Fruit fly (Drosophila melanogaster): ENCODE data around the gene CG13028.
"Not testable (repeated sequence)": the region's sequence is repeated elsewhere in the genome, so short reads cannot be mapped to it uniquely, and the experiment has no call there.

Gene CG13028

DNA sequence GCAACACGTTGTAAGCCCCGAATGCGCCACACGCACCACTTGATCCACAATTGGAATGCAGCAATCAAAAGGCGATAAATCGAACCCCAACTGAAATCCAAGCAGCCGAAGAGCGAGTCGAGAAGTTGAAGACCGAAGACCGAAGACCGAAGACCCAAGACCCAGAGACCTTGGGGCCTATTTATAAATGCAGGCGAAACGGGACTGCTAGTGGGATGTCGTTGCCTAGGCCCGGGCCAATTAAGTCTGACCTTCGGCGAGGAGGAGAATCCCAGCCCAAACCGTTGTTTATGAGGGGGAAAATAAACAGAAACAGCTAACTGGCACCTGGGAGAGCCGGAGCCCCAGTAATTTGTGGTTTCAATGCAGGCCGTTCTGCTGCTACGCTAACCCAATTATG is 13.6 kb downstream of the CG13028 start:
- TF ChIP-seq ttk (optimal IDR thresholded peaks at IDR 0.05): no peak

DNA sequence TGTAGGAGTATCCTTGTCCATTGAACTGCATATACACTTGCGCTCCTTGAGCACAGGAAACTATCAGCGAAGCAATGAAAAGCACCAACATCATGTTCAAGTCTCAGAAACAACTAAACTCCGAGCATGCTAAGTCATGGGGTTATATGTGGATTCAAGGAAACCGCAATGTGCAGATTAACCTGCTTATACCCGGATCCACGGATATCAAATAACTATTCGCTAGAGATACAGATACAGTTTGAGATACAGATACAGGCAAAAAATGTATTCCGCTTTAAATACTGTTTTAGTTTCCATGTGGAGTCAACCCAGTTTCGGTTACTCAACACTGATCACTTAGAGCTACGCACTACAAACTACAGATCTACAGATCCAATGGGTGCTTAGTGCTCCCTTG is 15.8 kb downstream of the CG13028 start, which contains the start of gene CG13022:
TSS of gene CG13022 (minus strand) at position 101 of the 400 bp plus-strand sequence.
- TF ChIP-seq Myc (optimal IDR thresholded peaks at IDR 0.05) (no peak), Sin3A (optimal IDR thresholded peaks at IDR 0.05) (no peak), h (optimal IDR thresholded peaks at IDR 0.05) (no peak), insv (optimal IDR thresholded peaks at IDR 0.05) (no peak), ttk (optimal IDR thresholded peaks at IDR 0.05) (no peak), psq (optimal IDR thresholded peaks at IDR 0.05) (no peak)

DNA sequence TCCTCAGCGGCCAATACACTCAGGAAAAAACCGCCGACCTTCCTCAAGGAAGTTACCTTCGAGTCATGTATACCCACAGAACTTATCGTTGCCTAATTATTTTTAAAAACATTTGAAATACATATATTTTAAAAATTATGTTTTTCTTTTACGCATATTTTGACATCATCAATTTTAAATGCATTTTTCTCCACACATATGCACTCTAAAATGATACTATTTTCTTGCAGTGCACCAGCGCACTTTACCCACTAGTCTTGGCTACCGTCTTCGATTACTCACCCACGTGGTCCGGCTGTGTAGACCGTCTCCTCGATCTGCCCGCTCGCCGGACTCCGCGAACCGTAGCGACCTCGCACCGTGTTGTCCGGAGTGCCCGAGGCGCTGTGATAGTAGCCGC is 18.3 kb downstream of the CG13028 start:
- TF ChIP-seq insv (optimal IDR thresholded peaks at IDR 0.05): no peak
- TF ChIP-seq Sin3A (optimal IDR thresholded peaks at IDR 0.05): no peak
- TF ChIP-seq h (optimal IDR thresholded peaks at IDR 0.05): no peak
- TF ChIP-seq psq (optimal IDR thresholded peaks at IDR 0.05): no peak
- no peak for TF ChIP-seq ttk (optimal IDR thresholded peaks at IDR 0.05)
- TF ChIP-seq Myc (optimal IDR thresholded peaks at IDR 0.05): no peak

DNA sequence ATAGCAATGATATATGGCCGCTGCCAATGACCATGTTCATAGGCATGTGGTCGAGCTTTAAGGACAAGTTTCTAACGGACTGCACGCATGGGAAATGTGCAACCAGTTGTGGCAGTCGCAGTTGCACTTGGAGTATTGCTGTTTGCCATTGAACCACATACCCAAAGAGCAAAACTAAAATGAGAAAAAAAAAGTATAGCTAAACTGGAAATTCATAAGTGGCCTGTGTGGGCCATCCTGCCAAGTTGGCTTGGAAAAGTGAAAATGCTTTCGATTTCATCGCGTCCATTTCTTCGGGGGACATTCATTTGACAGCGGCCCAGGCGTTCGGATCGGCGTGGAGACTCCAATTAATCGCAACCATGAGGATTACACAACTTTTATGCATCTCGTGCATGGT is 21.0 kb downstream of the CG13028 start, which contains the start of gene Obp73a:
TSS of gene Obp73a (plus strand) at position 301 of the 400 bp plus-strand sequence.
- TF ChIP-seq Sin3A (optimal IDR thresholded peaks at IDR 0.05) (no peak), ttk (optimal IDR thresholded peaks at IDR 0.05) (no peak), h (optimal IDR thresholded peaks at IDR 0.05) (no peak)

DNA sequence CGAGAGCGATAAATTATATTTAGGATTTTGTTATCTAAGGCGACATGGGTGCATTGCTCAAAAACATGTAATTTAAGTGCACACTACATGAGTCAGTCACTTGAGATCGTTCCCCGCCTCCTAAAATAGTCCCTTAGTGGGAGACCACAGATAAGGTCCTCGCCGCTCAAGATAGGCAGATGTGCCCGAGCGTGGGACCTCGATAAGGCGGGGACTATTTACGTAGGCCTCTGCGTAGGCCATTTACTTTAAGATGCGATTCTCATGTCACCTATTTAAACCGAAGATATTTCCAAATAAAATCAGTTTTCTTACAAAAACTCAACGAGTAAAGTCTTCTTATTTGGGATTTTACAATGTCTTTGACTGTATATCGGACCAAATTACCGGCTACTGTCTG is 31.5 kb downstream of the CG13028 start, which contains the start of gene Ogdh:
TSS of gene Ogdh (plus strand) at position 301 of the 400 bp plus-strand sequence.
- not testable (repeated sequence) for TF ChIP-seq psq, insv, ttk (optimal IDR thresholded peaks at IDR 0.05)

DNA sequence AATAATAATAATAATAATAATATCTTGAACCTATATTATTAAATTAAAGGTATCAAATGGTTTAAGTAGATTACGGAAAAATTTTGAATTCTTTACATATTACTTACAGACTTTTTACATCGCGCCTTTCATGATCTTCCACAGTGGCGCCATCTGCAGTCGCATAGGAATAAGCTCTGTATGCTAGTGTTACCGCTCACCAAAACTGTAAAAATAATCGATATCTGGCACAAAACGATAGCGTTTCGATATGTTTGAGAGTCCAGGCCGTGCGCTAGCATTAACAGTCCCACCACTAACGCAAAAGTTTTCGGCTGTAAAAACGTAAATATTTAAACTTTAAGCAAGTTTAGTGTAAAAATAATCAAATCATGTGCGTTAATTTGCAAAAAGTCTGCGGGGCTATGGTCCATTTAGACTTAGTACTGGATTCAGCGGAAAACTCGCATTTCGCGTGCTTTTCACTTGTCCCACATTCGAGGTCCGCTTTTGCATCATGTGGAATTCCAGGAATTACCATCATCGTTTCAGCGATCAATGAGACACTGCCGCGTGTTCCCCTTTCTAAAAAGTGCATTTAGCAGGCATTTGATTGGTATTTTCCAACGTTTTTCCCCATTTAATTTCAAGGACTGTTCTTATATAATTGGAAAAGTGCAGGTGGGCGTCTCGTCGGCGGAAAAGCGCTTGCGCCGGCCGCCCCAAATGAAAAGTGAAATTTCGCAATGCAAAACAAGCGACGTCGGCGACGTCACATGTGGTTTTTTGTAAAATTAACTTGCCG is 32.4 kb downstream of the CG13028 start:
- TF ChIP-seq ttk (optimal IDR thresholded peaks at IDR 0.05) (no peak), insv (optimal IDR thresholded peaks at IDR 0.05) (no peak)

DNA sequence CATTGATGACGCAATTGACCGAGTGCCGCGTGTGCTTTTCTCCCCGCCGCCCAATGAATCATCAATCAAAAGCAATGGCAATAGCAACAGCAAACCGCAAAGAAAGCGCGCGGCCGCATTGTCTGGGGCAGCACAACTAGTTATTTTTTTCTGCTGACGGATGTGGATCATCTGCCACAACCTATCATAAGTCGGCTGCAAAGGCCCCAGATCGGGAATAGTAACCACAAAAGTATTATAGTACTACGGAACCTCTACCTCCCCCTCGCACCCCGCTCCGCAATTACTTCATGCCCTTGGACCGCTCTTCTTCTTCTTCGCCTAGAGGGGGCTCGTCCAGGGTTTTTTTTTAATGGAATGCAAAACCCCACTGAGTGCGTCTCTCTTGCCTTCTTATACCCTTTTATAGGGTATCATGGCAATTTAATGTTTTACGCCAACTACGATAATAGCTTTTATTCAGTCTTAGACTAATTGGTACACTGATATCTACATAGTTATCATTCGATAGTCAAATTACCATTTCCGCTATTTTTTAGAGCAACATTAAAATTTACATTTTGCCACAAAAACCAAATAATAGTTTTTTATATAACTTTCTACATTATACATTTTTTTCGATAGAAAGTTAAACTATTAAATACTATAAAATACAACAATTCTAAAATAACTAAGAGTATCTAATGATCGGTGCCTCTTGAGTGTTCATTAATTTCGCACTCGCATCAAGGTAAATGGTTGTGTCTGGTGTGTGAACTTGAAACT is 33.1 kb downstream of the CG13028 start:
- TF ChIP-seq psq (optimal IDR thresholded peaks at IDR 0.05): no peak
- TF ChIP-seq ttk (optimal IDR thresholded peaks at IDR 0.05): no peak
- TF ChIP-seq Myc (optimal IDR thresholded peaks at IDR 0.05): no peak
- TF ChIP-seq insv (optimal IDR thresholded peaks at IDR 0.05): no peak
- TF ChIP-seq h (optimal IDR thresholded peaks at IDR 0.05): no peak
- no peak for TF ChIP-seq Sin3A (optimal IDR thresholded peaks at IDR 0.05)

DNA sequence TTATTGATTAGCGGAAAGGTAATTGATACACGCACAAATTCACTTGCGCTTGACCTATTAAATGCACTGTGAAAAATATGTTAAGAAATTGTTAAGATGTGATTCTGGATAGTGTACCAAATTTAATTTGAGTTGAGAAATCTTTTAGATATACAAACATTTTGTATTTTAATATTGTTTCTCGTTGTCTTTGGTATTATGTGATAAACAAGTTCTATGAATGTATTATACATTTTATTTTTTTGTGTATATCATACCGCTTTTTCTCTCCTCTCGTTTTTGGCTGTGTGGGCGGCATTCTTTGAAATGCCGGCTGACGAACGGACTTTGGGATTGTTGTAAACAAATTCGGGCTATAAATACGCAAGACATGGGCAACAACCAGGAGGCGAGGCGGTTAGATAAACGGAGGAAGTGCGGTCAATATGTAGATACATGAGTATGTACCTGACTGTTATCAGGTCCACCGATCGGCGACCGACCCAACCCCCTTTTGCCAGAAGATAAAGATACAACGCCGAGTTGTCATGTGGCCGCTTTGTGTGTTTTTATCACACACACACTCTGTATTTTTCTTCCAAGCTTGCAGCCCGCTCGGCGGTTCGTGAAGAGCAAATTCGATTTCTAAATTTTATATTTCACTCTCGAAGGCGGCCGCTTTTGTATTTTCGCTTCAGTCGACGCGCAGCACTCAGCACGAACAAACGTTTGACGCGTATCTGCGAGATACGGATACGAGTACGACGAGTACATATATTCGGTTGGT is 33.9 kb downstream of the CG13028 start:
- no peak for TF ChIP-seq insv (optimal IDR thresholded peaks at IDR 0.05)
- TF ChIP-seq h (optimal IDR thresholded peaks at IDR 0.05): no peak
- no peak for TF ChIP-seq Sin3A (optimal IDR thresholded peaks at IDR 0.05)
- TF ChIP-seq Myc (optimal IDR thresholded peaks at IDR 0.05): no peak
- no peak for TF ChIP-seq psq (optimal IDR thresholded peaks at IDR 0.05)
- TF ChIP-seq ttk (optimal IDR thresholded peaks at IDR 0.05): no peak

DNA sequence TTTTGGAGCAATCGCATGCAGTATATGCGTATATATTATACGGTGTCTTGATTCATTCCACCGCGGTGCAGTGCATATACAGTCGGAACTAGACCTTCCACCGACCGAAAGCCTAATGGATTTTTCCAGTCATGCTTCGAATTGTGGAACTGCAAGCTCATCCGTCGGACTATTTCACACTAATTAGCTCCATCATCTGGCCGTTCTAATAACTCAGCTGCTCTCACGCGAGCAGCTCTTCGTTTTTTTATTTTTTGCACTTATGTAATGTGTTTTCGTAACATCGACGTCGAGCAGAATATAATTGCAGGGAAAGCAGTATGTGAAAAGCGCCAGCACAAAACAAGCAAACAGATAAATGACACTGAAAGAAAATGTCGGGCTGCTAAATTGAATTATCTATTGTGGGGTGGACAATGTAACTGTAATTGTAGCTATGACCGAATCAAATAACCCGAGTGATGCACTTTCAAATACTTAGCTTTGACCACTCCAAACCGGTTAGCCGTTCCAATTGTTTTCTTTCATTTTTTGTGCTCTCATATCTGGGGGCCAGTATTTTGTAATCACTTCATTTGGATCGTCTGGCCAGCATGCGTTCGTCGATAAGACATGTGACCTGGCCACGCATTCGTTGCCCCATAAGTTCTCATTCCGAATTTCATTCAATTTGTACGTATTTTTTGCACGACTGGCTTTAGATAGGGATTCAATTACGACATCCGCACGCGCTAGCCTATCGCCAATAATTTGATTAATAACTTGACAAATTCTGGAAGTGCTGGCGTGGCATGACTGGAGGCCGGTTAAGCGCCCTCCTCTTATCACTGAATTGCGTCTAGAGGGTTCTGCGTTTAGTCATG is 34.7 kb downstream of the CG13028 start, which contains the start of gene Cpr73D:
TSS of gene Cpr73D (minus strand) at position 156 of the 863 bp plus-strand sequence.
- TF ChIP-seq psq (optimal IDR thresholded peaks at IDR 0.05) (no peak), h (optimal IDR thresholded peaks at IDR 0.05) (no peak)

DNA sequence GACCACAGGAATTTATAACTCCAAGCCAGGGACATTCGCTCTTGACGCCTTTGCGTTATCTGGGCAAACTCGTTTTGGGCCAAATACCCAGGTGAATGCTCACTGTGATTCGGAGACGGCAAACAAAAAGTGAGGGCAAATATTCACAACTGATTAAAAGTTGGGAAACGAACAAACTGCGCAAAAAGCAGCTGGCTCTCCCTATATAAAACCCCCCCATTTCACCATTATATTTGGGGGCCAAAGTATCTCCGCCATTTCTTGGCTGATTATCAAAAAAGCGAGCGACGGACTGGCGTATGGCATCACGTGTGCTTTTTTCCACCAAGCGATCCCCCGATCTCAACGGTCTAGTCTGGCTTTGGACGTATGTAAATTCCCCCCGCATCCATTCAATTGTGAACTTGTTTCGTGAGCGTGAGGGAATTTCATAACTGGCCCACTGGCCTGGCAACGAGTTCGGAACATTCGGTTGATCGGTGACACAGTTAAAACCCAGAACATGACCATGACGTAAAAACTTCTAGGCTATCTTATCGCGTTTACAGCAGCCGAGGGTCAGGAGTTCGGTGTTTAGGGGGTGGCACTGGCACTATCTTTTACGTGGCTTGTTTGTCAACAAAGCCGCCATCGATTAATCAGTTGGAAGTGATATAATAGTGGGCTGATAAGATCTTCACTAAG is 35.5 kb downstream of the CG13028 start:
- TF ChIP-seq Myc (optimal IDR thresholded peaks at IDR 0.05): no peak
- TF ChIP-seq Sin3A (optimal IDR thresholded peaks at IDR 0.05): no peak
- no peak for TF ChIP-seq insv (optimal IDR thresholded peaks at IDR 0.05)
- no peak for TF ChIP-seq psq (optimal IDR thresholded peaks at IDR 0.05)
- TF ChIP-seq ttk (optimal IDR thresholded peaks at IDR 0.05): no peak
- no peak for TF ChIP-seq h (optimal IDR thresholded peaks at IDR 0.05)

DNA sequence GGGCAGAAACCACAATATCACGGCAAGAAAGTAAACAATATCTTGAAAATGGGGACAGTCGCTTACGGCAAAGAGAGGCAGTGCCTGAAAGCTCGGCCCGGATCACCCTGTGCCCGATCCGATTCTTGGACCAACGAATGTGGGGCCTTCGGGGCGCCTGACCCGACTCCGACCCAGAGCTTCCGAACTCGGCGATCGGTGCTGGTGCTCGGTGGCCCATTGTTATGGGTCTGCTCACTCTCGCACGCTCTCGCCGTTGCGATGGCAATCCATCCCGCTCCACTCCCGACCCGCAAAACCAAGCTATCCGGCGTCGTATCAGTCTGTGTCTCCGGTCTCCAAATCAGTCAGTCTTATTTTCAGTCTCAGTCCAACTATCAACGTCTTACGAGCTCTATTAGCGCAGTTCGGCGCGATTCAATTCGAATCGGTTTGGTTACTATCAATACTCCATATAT is 46.6 kb downstream of the CG13028 start, which contains the start of gene Exn:
TSS of gene Exn (plus strand) at position 362 of the 458 bp plus-strand sequence.
- TF ChIP-seq psq (optimal IDR thresholded peaks at IDR 0.05) (no peak), ttk (optimal IDR thresholded peaks at IDR 0.05) (no peak), h (optimal IDR thresholded peaks at IDR 0.05) (no peak), Sin3A (optimal IDR thresholded peaks at IDR 0.05) (no peak), insv (optimal IDR thresholded peaks at IDR 0.05) (no peak), Myc (optimal IDR thresholded peaks at IDR 0.05) (no peak)

Measured in Kc167 (cell line).